Worm (Caenorhabditis elegans): ENCODE results near the gene C47E8.4.

- TF ChIP-seq mdl-1 (tag; optimal IDR thresholded peaks at IDR 0.05) (no peak), lin-39 (tag; optimal IDR thresholded peaks at IDR 0.05) (no peak), aly-2 (tag; optimal IDR thresholded peaks at IDR 0.05) (no peak), unc-39 (tag; optimal IDR thresholded peaks at IDR 0.05) (no peak), ama-1 (optimal IDR thresholded peaks at IDR 0.05) (peak; percentile 90), nhr-11 (tag; optimal IDR thresholded peaks at IDR 0.05) (no peak)
These were observed 1.2 kb upstream of the C47E8.4 start for ce11 chrV:14686231-14687105.

Measured in whole organism, L2 larva.